Fruit fly (Drosophila melanogaster): Measurements from ENCODE around the gene CG32333.

The CG32333 gene

DNA sequence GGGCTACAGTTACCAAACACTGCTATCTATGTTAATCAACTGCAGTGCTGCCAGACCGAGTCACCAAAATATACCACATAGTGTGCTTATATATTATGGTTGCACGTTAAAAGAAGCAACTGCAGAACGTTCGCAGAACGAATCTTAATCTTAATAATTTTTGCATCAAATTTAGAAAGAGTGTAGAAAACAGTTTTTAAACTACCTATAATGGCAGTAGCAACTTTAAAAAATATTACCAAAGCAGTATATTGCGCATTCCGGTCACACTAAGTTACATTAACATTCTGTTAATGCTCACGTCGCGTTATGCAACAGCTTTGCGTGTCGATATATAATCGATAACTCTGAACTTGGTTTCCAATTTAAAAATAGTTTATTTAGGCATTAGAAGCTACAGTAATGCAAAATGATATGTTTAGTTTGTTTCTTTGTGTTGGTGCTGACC is 66.4 kb downstream of the CG32333 start, which contains the start of gene indra (continued):
- TF ChIP-seq fd85E (GFP tag; optimal IDR thresholded peaks at IDR 0.05) (no peak), Eip78C (GFP tag) (peak; percentile 71), Eip75B (GFP tag; optimal IDR thresholded peaks at IDR 0.05) (no peak), Met (GFP tag; optimal IDR thresholded peaks at IDR 0.05) (no peak), Lpt (GFP tag; optimal IDR thresholded peaks at IDR 0.05) (no peak), Hr38 (GFP tag; optimal IDR thresholded peaks at IDR 0.05) (no peak), Ets96B (tag; optimal IDR thresholded peaks at IDR 0.05) (peak; percentile 47), spab (GFP tag; optimal IDR thresholded peaks at IDR 0.05) (no peak), CG6163 (GFP tag; IDR thresholded peaks at IDR 0.05) (peak; percentile 48; the same call in 1 of the 3 replicates), CG4318 (GFP tag; optimal IDR thresholded peaks at IDR 0.05) (no peak), CG9139 (GFP tag; optimal IDR thresholded peaks at IDR 0.05) (no peak), pdm3 (GFP tag; optimal IDR thresholded peaks at IDR 0.05) (no peak), CG8632 (GFP tag; optimal IDR thresholded peaks at IDR 0.05) (no peak), Smox (GFP tag; optimal IDR thresholded peaks at IDR 0.05) (no peak), CG6276 (GFP tag; optimal IDR thresholded peaks at IDR 0.05) (no peak), esn (GFP tag; optimal IDR thresholded peaks at IDR 0.05) (peak; percentile 76), Blimp-1 (GFP tag; optimal IDR thresholded peaks at IDR 0.05) (no peak), CG16779 (tag; optimal IDR thresholded peaks at IDR 0.05) (no peak), Ets21C (GFP tag; optimal IDR thresholded peaks at IDR 0.05) (no peak), Sox14 (GFP tag; optimal IDR thresholded peaks at IDR 0.05) (peak; percentile 66), CG1621 (tag; optimal IDR thresholded peaks at IDR 0.05) (no peak), CG31627 (GFP tag; optimal IDR thresholded peaks at IDR 0.05) (peak; percentile 77), CG6792 (GFP tag; optimal IDR thresholded peaks at IDR 0.05) (peak; percentile 46), CG8119 (GFP tag; IDR thresholded peaks at IDR 0.05) (0 out of 3 replicates have a peak, but pooled peaks have one; percentile 28), CG34406 (GFP tag; optimal IDR thresholded peaks at IDR 0.05) (no peak), dsx (GFP tag; optimal IDR thresholded peaks at IDR 0.05; ENCODE audit: poor library complexity, severe bottlenecking) (no peak), cyc (GFP tag; optimal IDR thresholded peaks at IDR 0.05) (peak; percentile 66), Sox15 (GFP tag; optimal IDR thresholded peaks at IDR 0.05) (peak; percentile 38)
